Fruit fly (Drosophila melanogaster): ENCODE measurements around the gene CG32119.

DNA sequence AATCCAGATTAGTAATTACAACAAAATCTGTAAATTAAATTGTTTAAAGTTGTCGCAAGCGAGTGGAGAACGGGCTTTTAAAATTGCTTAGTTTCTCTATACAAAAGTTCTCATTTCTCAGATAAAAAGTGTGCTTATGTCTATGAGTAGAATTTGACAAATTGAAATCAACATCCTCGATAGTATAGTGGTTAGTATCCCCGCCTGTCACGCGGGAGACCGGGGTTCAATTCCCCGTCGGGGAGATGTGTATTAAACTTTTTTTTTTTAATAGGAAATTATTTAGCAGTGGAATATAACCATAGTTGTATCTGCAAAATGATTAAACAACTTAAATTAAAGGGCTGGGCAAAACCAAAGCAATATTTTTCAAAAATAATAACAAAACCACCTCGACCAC, 872 bp upstream of the CG32119 start:
- TF ChIP-seq CG7368 (GFP tag; optimal IDR thresholded peaks at IDR 0.05) = no peak
- TF ChIP-seq eg (GFP tag; IDR thresholded peaks at IDR 0.05) = no peak
- no peak for TF ChIP-seq CG34406 (GFP tag; optimal IDR thresholded peaks at IDR 0.05)
- TF ChIP-seq CG8319 (GFP tag; optimal IDR thresholded peaks at IDR 0.05) = no peak
- no peak for TF ChIP-seq Eip93F (GFP tag; optimal IDR thresholded peaks at IDR 0.05)
- no peak for TF ChIP-seq CG6808 (GFP tag; optimal IDR thresholded peaks at IDR 0.05)
- no peak for TF ChIP-seq CG11294 (GFP tag; IDR thresholded peaks at IDR 0.05)
- no peak for TF ChIP-seq vri (GFP tag; optimal IDR thresholded peaks at IDR 0.05)
